Fruit fly (Drosophila melanogaster): ENCODE data around the gene Pglym78.

Pglym78 gene

dm6 chr3R:29153197-29153644, 5.2 kb downstream of the Pglym78 start, which contains the start of the genes Slbp and Rpn2 (continued):
- TF ChIP-seq CG11085 (GFP tag; IDR thresholded peaks at IDR 0.05), result peak; percentile 18; the same call in 1 of the 2 replicates
- peak; percentile 75 for TF ChIP-seq CG2120 (GFP tag; optimal IDR thresholded peaks at IDR 0.05)
- peak; percentile 88 for TF ChIP-seq Dref (GFP tag; IDR thresholded peaks at IDR 0.05)
- TF ChIP-seq ara (GFP tag; IDR thresholded peaks at IDR 0.05), result no peak
- TF ChIP-seq ftz-f1 (GFP tag; optimal IDR thresholded peaks at IDR 0.05), result no peak
- TF ChIP-seq Asciz (GFP tag; optimal IDR thresholded peaks at IDR 0.05), result no peak
- peak; percentile 43 for TF ChIP-seq Max (GFP tag; optimal IDR thresholded peaks at IDR 0.05)
- TF ChIP-seq CG14014 (GFP tag; IDR thresholded peaks at IDR 0.05), result 0 out of 2 replicates have a peak, but pooled peaks have one; percentile 25
- peak; percentile 99 for TF ChIP-seq CG10267 (tag; optimal IDR thresholded peaks at IDR 0.05)
- TF ChIP-seq sisA (GFP tag; IDR thresholded peaks at IDR 0.05), result no peak
- TF ChIP-seq CG34224 (GFP tag; IDR thresholded peaks at IDR 0.05; ENCODE audit: partially characterized antibody), result peak; percentile 97
- TF ChIP-seq HLHmδ (GFP tag; optimal IDR thresholded peaks at IDR 0.05), result no peak
- TF ChIP-seq bbx (GFP tag; IDR thresholded peaks at IDR 0.05; ENCODE audit: partially characterized antibody), result peak; percentile 90
- peak; percentile 97 for TF ChIP-seq gfzf (GFP tag; optimal IDR thresholded peaks at IDR 0.05)
- TF ChIP-seq wdn (GFP tag; IDR thresholded peaks at IDR 0.05), result no peak
- TF ChIP-seq Kr (GFP tag; optimal IDR thresholded peaks at IDR 0.05), result no peak
- peak; percentile 67 for TF ChIP-seq CG12391 (tag; optimal IDR thresholded peaks at IDR 0.05)
- peak; percentile 89 for TF ChIP-seq HLH4C (GFP tag; IDR thresholded peaks at IDR 0.05; ENCODE audit: partially characterized antibody)
- peak; percentile 55 for TF ChIP-seq CG7786 (GFP tag; optimal IDR thresholded peaks at IDR 0.05)
- peak; percentile 74 for TF ChIP-seq lbe (GFP tag; optimal IDR thresholded peaks at IDR 0.05)
- TF ChIP-seq sc (optimal IDR thresholded peaks at IDR 0.05), result no peak
- TF ChIP-seq sc (GFP tag; optimal IDR thresholded peaks at IDR 0.05), result no peak
- peak; percentile 26 for TF ChIP-seq gem (tag; optimal IDR thresholded peaks at IDR 0.05)
- no peak for TF ChIP-seq pan (optimal IDR thresholded peaks at IDR 0.05)
- no peak for TF ChIP-seq pan (GFP tag; optimal IDR thresholded peaks at IDR 0.05 in 1 of 2, IDR thresholded peaks at IDR 0.05 in 1 of 2)
- TF ChIP-seq CG11696 (GFP tag; IDR thresholded peaks at IDR 0.05), result no peak
- no peak for TF ChIP-seq sima (GFP tag; optimal IDR thresholded peaks at IDR 0.05)
- peak; percentile 85; the same call in 3 of the 4 replicates for TF ChIP-seq chinmo (GFP tag; IDR thresholded peaks at IDR 0.05; ENCODE audit: partially characterized antibody)
- TF ChIP-seq mam (GFP tag; optimal IDR thresholded peaks at IDR 0.05), result peak; percentile 70
- TF ChIP-seq CrebB (tag; optimal IDR thresholded peaks at IDR 0.05), result no peak
- TF ChIP-seq ind (GFP tag; optimal IDR thresholded peaks at IDR 0.05), result peak; percentile 19
- peak; percentile 97 for TF ChIP-seq CG9797 (GFP tag; optimal IDR thresholded peaks at IDR 0.05)
- peak; percentile 47 for TF ChIP-seq slbo (GFP tag; IDR thresholded peaks at IDR 0.05)
- TF ChIP-seq Stat92E (GFP tag; optimal IDR thresholded peaks at IDR 0.05), result peak in 1 of 3 experiments; percentile 21
- no peak for TF ChIP-seq fd102C (GFP tag; optimal IDR thresholded peaks at IDR 0.05)
- peak; percentile 35 for TF ChIP-seq zen (tag; optimal IDR thresholded peaks at IDR 0.05)
- TF ChIP-seq her (GFP tag; optimal IDR thresholded peaks at IDR 0.05), result peak; percentile 41
- TF ChIP-seq Hey (tag; optimal IDR thresholded peaks at IDR 0.05), result no peak
- peak; percentile 68 for TF ChIP-seq maf-S (GFP tag; optimal IDR thresholded peaks at IDR 0.05)
- TF ChIP-seq crc (GFP tag; optimal IDR thresholded peaks at IDR 0.05), result no peak
- TF ChIP-seq Ada2b (GFP tag; IDR thresholded peaks at IDR 0.05), result no peak
- TF ChIP-seq CG2129 (GFP tag; IDR thresholded peaks at IDR 0.05; ENCODE audit: partially characterized antibody), result peak; percentile 93
- no peak for TF ChIP-seq CG6254 (GFP tag; optimal IDR thresholded peaks at IDR 0.05)
- TF ChIP-seq Dek (tag; optimal IDR thresholded peaks at IDR 0.05), result no peak
- peak; percentile 16 for TF ChIP-seq slp2 (GFP tag; optimal IDR thresholded peaks at IDR 0.05)
- no peak for TF ChIP-seq ase (GFP tag; IDR thresholded peaks at IDR 0.05)
- TF ChIP-seq phol (tag; optimal IDR thresholded peaks at IDR 0.05), result peak; percentile 71
- peak; percentile 55 for TF ChIP-seq NfI (GFP tag; optimal IDR thresholded peaks at IDR 0.05)
- no peak for TF ChIP-seq cwo (GFP tag; optimal IDR thresholded peaks at IDR 0.05)
- TF ChIP-seq NC2β (GFP tag; optimal IDR thresholded peaks at IDR 0.05), result peak; percentile 45
- TF ChIP-seq pho (GFP tag; optimal IDR thresholded peaks at IDR 0.05), result peak; percentile 68

All from whole organism, embryonic.